Fruit fly (Drosophila melanogaster) whole organism: ENCODE data around the gene Mur18B.

Experiments
- CG8478 ChIP-seq: fragments of >200 bp; optimal IDR thresholded peaks from 2 replicates; lab custom pipeline; 2018; ENCODE audit warnings: inconsistent platforms
- Dll ChIP-seq: fragments of >200 bp; optimal IDR thresholded peaks from 2 replicates; lab custom pipeline; 2017
- EcR ChIP-seq, 2 experiments: fragments of >200 bp; optimal IDR thresholded peaks; 2 replicates each; lab custom pipeline; 2017; ENCODE audit warnings: missing biosample characterization in 2 of 2, missing genetic modification characterization in 2 of 2, missing genetic modification reagents in 2 of 2
- pan ChIP-seq: fragments of >200 bp; optimal IDR thresholded peaks from 2 replicates; lab custom pipeline; 2017
- psq ChIP-seq: fragments of >200 bp; optimal IDR thresholded peaks from 2 replicates; lab custom pipeline; 2017
- usp ChIP-seq: fragments of >200 bp; optimal IDR thresholded peaks from 2 replicates; lab custom pipeline; 2017; ENCODE audit warnings: missing biosample characterization, missing genetic modification characterization, mixed read lengths

Mur18B gene

dm6 chrX:19247200-19248052, 34.4 kb downstream of the Mur18B start, which contains the start of gene CG7992:
TSS of gene CG7992 (minus strand) at chrX:19247250.
- TF ChIP-seq EcR (GFP tag; optimal IDR thresholded peaks at IDR 0.05; lab: Kevin White, UChicago) (no peak), CG8478 (no peak), psq (lab: Kevin White, UChicago) (no peak), Dll (lab: Kevin White, UChicago) (no peak), pan (lab: Kevin White, UChicago) (no peak), usp (GFP tag; lab: Kevin White, UChicago) (no peak)

dm6 chrX:19248426-19249217, 35.6 kb downstream of the Mur18B start, which contains the start of gene Hs3st-B:
TSS of gene Hs3st-B (plus strand) at chrX:19248639.
- TF ChIP-seq usp (GFP tag; lab: Kevin White, UChicago) (no peak), CG8478 (no peak), Dll (lab: Kevin White, UChicago) (no peak), EcR (GFP tag; optimal IDR thresholded peaks at IDR 0.05; lab: Kevin White, UChicago) (no peak), psq (lab: Kevin White, UChicago) (no peak), pan (lab: Kevin White, UChicago) (no peak)

dm6 chrX:19249339-19249738, 36.3 kb downstream of the Mur18B start:
- no peak for TF ChIP-seq pan (lab: Kevin White, UChicago)
- TF ChIP-seq usp (GFP tag; lab: Kevin White, UChicago) = no peak
- no peak for TF ChIP-seq Dll (lab: Kevin White, UChicago)
- no peak for TF ChIP-seq EcR (GFP tag; optimal IDR thresholded peaks at IDR 0.05; lab: Kevin White, UChicago)
- TF ChIP-seq psq (lab: Kevin White, UChicago) = no peak
- TF ChIP-seq CG8478 = no peak

- TF ChIP-seq usp (GFP tag; lab: Kevin White, UChicago) (no peak), Dll (lab: Kevin White, UChicago) (no peak)
These were observed 37.1 kb downstream of the Mur18B start for dm6 chrX:19250151-19250550.

- TF ChIP-seq Dll (lab: Kevin White, UChicago) (no peak), EcR (GFP tag; optimal IDR thresholded peaks at IDR 0.05; lab: Kevin White, UChicago) (no peak), CG8478 (no peak), pan (lab: Kevin White, UChicago) (no peak), usp (GFP tag; lab: Kevin White, UChicago) (no peak), psq (lab: Kevin White, UChicago) (no peak)
These were observed 47.0 kb downstream of the Mur18B start for dm6 chrX:19259802-19260695.

- TF ChIP-seq Dll (lab: Kevin White, UChicago) = peak; percentile 4
- no peak for TF ChIP-seq psq (lab: Kevin White, UChicago)
- no peak for TF ChIP-seq pan (lab: Kevin White, UChicago)
These were observed 47.6 kb downstream of the Mur18B start for dm6 chrX:19260696-19260989.

dm6 chrX:19261071-19261470, 48.0 kb downstream of the Mur18B start, which contains the start of gene rictor:
TSS of gene rictor (minus strand) at chrX:19261240.
- no peak for TF ChIP-seq pan (lab: Kevin White, UChicago)
- TF ChIP-seq CG8478 = no peak
- no peak for TF ChIP-seq EcR (GFP tag; optimal IDR thresholded peaks at IDR 0.05; lab: Kevin White, UChicago)
- TF ChIP-seq Dll (lab: Kevin White, UChicago) = no peak

- TF ChIP-seq pan (lab: Kevin White, UChicago) = no peak
- no peak for TF ChIP-seq Dll (lab: Kevin White, UChicago)
- TF ChIP-seq EcR (GFP tag; optimal IDR thresholded peaks at IDR 0.05; lab: Kevin White, UChicago) = no peak
- TF ChIP-seq CG8478 = no peak
- no peak for TF ChIP-seq psq (lab: Kevin White, UChicago)
- TF ChIP-seq usp (GFP tag; lab: Kevin White, UChicago) = no peak
These were observed 48.6 kb downstream of the Mur18B start, which contains the start of gene Vav for dm6 chrX:19261528-19262102. TSS of gene Vav (plus strand) at chrX:19261820.

- no peak for TF ChIP-seq psq (lab: Kevin White, UChicago)
- TF ChIP-seq usp (GFP tag; lab: Kevin White, UChicago) = no peak
- no peak for TF ChIP-seq CG8478
- TF ChIP-seq EcR (GFP tag; optimal IDR thresholded peaks at IDR 0.05; lab: Kevin White, UChicago) = no peak
- TF ChIP-seq Dll (lab: Kevin White, UChicago) = no peak
- no peak for TF ChIP-seq pan (lab: Kevin White, UChicago)
These were observed 49.5 kb downstream of the Mur18B start for dm6 chrX:19262553-19262952.

- TF ChIP-seq usp (GFP tag; lab: Kevin White, UChicago) (no peak), psq (lab: Kevin White, UChicago) (no peak), pan (lab: Kevin White, UChicago) (no peak), EcR (GFP tag; optimal IDR thresholded peaks at IDR 0.05; lab: Kevin White, UChicago) (no peak), Dll (lab: Kevin White, UChicago) (no peak), CG8478 (no peak)
These were observed 51.3 kb downstream of the Mur18B start for dm6 chrX:19264396-19264795.
